Worm (Caenorhabditis elegans): ENCODE data around the gene bli-6.

ce11 chrIV:6403399-6403798 lies 26.5 kb downstream of the bli-6 start:
- TF ChIP-seq unc-62 (GFP tag; optimal IDR thresholded peaks at IDR 0.05): no peak
- TF ChIP-seq nhr-25 (tag; optimal IDR thresholded peaks at IDR 0.05): no peak
- TF ChIP-seq mbf-1 (tag; optimal IDR thresholded peaks at IDR 0.05): no peak
- no peak for TF ChIP-seq lsy-2 (tag; optimal IDR thresholded peaks at IDR 0.05)
- TF ChIP-seq skn-1 (tag; optimal IDR thresholded peaks at IDR 0.05): no peak
- TF ChIP-seq unc-55 (GFP tag; optimal IDR thresholded peaks at IDR 0.05): no peak
- TF ChIP-seq lin-39 (tag; optimal IDR thresholded peaks at IDR 0.05): no peak
- no peak for TF ChIP-seq mdl-1 (tag; optimal IDR thresholded peaks at IDR 0.05)
- TF ChIP-seq dmd-4 (tag; optimal IDR thresholded peaks at IDR 0.05): no peak
- TF ChIP-seq aly-2 (tag; optimal IDR thresholded peaks at IDR 0.05): no peak
- TF ChIP-seq egl-27 (tag; optimal IDR thresholded peaks at IDR 0.05): no peak
- TF ChIP-seq ztf-1 (GFP tag; conservative IDR thresholded peaks at IDR 0.05): no peak

Data from whole organism, L2 larva.